Worm (Caenorhabditis elegans) whole organism, L1 larva: ENCODE data around the gene lys-6.
A peak's percentile ranks its signal among the peaks of the same experiment; 100 is the strongest.

Experiments used
- C04F5.9 ChIP-seq: sonication (generic microtip); optimal IDR thresholded peaks from 2 replicates; lab custom pipeline; 2016; ENCODE audit warnings: missing genetic modification characterization, missing compliant biosample characterization
- F16B12.6 ChIP-seq: fragments of 150-350 bp; optimal IDR thresholded peaks from 2 replicates; lab custom pipeline; 2014; ENCODE audit warnings: missing biosample characterization, missing genetic modification characterization
- alr-1 ChIP-seq: fragments of 200-800 bp; sonication (Bioruptor generic); optimal IDR thresholded peaks from 2 replicates; lab custom pipeline; 2018; ENCODE audit warnings: borderline replicate concordance, mild to moderate bottlenecking, missing genetic modification characterization, missing compliant biosample characterization
- blmp-1 ChIP-seq: fragments of 150-350 bp; optimal IDR thresholded peaks from 2 replicates; lab custom pipeline; 2014; ENCODE audit warnings: missing biosample characterization, missing genetic modification characterization
- ceh-82 ChIP-seq, 3 experiments: fragments of 150-350 bp in 1 of 3; sonication (generic microtip) in 2 of 3; optimal IDR thresholded peaks; 2 replicates each; lab custom pipeline; 2014 to 2017; ENCODE audit warnings: missing biosample characterization in 3 of 3, missing genetic modification characterization in 3 of 3
- ceh-90 ChIP-seq: sonication (generic microtip); optimal IDR thresholded peaks from 2 replicates; lab custom pipeline; 2016; ENCODE audit warnings: missing genetic modification characterization, missing compliant biosample characterization
- ces-1 ChIP-seq: fragments of 150-350 bp; optimal IDR thresholded peaks from 2 replicates; lab custom pipeline; 2014; ENCODE audit warnings: missing biosample characterization, missing genetic modification reagents, missing genetic modification characterization
- efl-1 ChIP-seq, 4 experiments: fragments of 150-350 bp; optimal IDR thresholded peaks in 3 of 4; peaks in 1 of 4; 1 replicate in 1 of 4; 2 replicates in 3 of 4; lab custom pipeline; 2014; ENCODE audit warnings: missing biosample characterization in 2 of 4, missing genetic modification characterization in 2 of 4, missing genetic modification reagents in 2 of 4
- elt-2 ChIP-seq: sonication (generic microtip); optimal IDR thresholded peaks from 2 replicates; lab custom pipeline; 2016; ENCODE audit warnings: missing genetic modification characterization, mild to moderate bottlenecking, inconsistent platforms, missing compliant biosample characterization, missing genetic modification reagents
- ets-5 ChIP-seq: fragments of 200-800 bp; sonication (Bioruptor generic); IDR thresholded peaks from 2 replicates; pipeline ENCODE4 v1.3.6; 2022; ENCODE audit warnings: missing genetic modification characterization, missing compliant biosample characterization
- fkh-4 ChIP-seq: sonication (generic microtip); optimal IDR thresholded peaks from 2 replicates; lab custom pipeline; 2016; ENCODE audit warnings: missing compliant biosample characterization, missing genetic modification characterization, borderline replicate concordance
- fkh-8 ChIP-seq: sonication (generic microtip); optimal IDR thresholded peaks from 2 replicates; lab custom pipeline; 2016; ENCODE audit warnings: mild to moderate bottlenecking, missing genetic modification characterization, missing compliant biosample characterization
- fos-1 ChIP-seq: fragments of 150-350 bp; optimal IDR thresholded peaks from 2 replicates; lab custom pipeline; 2014; ENCODE audit warnings: missing biosample characterization, missing genetic modification characterization
- grh-1 ChIP-seq: fragments of 200-800 bp; sonication (Bioruptor generic); IDR thresholded peaks from 2 replicates; pipeline ENCODE4 v1.3.6; 2022; ENCODE audit warnings: missing genetic modification reagents, missing genetic modification characterization, missing compliant biosample characterization
- hlh-17 ChIP-seq: fragments of 200-800 bp; sonication (Bioruptor generic); optimal IDR thresholded peaks from 2 replicates; lab custom pipeline; 2018; ENCODE audit warnings: missing genetic modification characterization, mild to moderate bottlenecking, missing compliant biosample characterization, moderate library complexity, borderline replicate concordance
- hlh-4 ChIP-seq: sonication (generic microtip); optimal IDR thresholded peaks from 2 replicates; lab custom pipeline; 2016; ENCODE audit warnings: mild to moderate bottlenecking, missing genetic modification characterization, missing compliant biosample characterization
- isw-1 ChIP-seq: fragments of 200-800 bp; sonication (Bioruptor generic); IDR thresholded peaks from 2 replicates; pipeline ENCODE4 v1.3.6; 2022; ENCODE audit warnings: missing genetic modification characterization, missing compliant biosample characterization
- lin-39 ChIP-seq: fragments of 150-350 bp; optimal IDR thresholded peaks from 2 replicates; lab custom pipeline; 2014; ENCODE audit warnings: missing biosample characterization, missing genetic modification reagents, missing genetic modification characterization
- lir-3 ChIP-seq: sonication (generic microtip); optimal IDR thresholded peaks from 2 replicates; lab custom pipeline; 2016; ENCODE audit warnings: mild to moderate bottlenecking, missing genetic modification characterization, moderate library complexity, missing compliant biosample characterization; ENCODE audit not compliant: poor library complexity
- lsy-2 ChIP-seq, 2 experiments: fragments of 150-350 bp; optimal IDR thresholded peaks; 2 replicates each; lab custom pipeline; 2014; ENCODE audit warnings: missing biosample characterization in 2 of 2, missing genetic modification characterization in 2 of 2
- mab-9 ChIP-seq: fragments of 200-800 bp; sonication (Bioruptor generic); IDR thresholded peaks from 2 replicates; pipeline ENCODE4 v1.3.6; 2022; ENCODE audit warnings: missing genetic modification reagents, missing genetic modification characterization, missing compliant biosample characterization
- mdl-1 ChIP-seq, 2 experiments: fragments of 150-350 bp; optimal IDR thresholded peaks; 2 replicates each; lab custom pipeline; 2014 to 2017; ENCODE audit warnings: missing biosample characterization in 2 of 2, missing genetic modification characterization in 2 of 2, inconsistent platforms in 1 of 2
- mef-2 ChIP-seq: fragments of 150-350 bp; optimal IDR thresholded peaks from 2 replicates; lab custom pipeline; 2014; ENCODE audit warnings: missing biosample characterization, missing genetic modification characterization
- nhr-11 ChIP-seq: fragments of 150-350 bp; optimal IDR thresholded peaks from 2 replicates; lab custom pipeline; 2014; ENCODE audit warnings: missing biosample characterization, missing genetic modification characterization
- nhr-20 ChIP-seq: sonication (generic microtip); optimal IDR thresholded peaks from 2 replicates; lab custom pipeline; 2016; ENCODE audit warnings: mild to moderate bottlenecking, missing genetic modification characterization, missing compliant biosample characterization
- nhr-28 ChIP-seq: fragments of 150-350 bp; optimal IDR thresholded peaks from 2 replicates; lab custom pipeline; 2014; ENCODE audit warnings: missing biosample characterization, missing genetic modification characterization
- nhr-71 ChIP-seq: sonication (generic microtip); optimal IDR thresholded peaks from 2 replicates; lab custom pipeline; 2016; ENCODE audit warnings: mild to moderate bottlenecking, missing genetic modification characterization, moderate library complexity, missing compliant biosample characterization
- nhr-76 ChIP-seq: sonication (generic microtip); optimal IDR thresholded peaks from 2 replicates; lab custom pipeline; 2017; ENCODE audit warnings: missing biosample characterization, missing genetic modification characterization
- nhr-85 ChIP-seq: sonication (generic microtip); peaks from one replicate; lab custom pipeline; 2016; ENCODE audit warnings: missing genetic modification characterization, inconsistent platforms, missing compliant biosample characterization
- pax-3 ChIP-seq: fragments of 200-800 bp; sonication (Bioruptor generic); optimal IDR thresholded peaks from 2 replicates; lab custom pipeline; 2018; ENCODE audit warnings: mild to moderate bottlenecking, missing genetic modification characterization, moderate library complexity, missing compliant biosample characterization
- pqm-1 ChIP-seq: sonication (generic microtip); optimal IDR thresholded peaks from 3 replicates; lab custom pipeline; 2017; ENCODE audit warnings: missing biosample characterization, missing genetic modification characterization
- rnt-1 ChIP-seq: sonication (generic microtip); optimal IDR thresholded peaks from 2 replicates; lab custom pipeline; 2016; ENCODE audit warnings: mild to moderate bottlenecking, missing genetic modification characterization, moderate library complexity, missing compliant biosample characterization
- skn-1 ChIP-seq: fragments of 150-350 bp; optimal IDR thresholded peaks from 2 replicates; lab custom pipeline; 2014; ENCODE audit warnings: missing biosample characterization, missing genetic modification characterization
- snpc-4 ChIP-seq: fragments of 150-350 bp; optimal IDR thresholded peaks from 2 replicates; lab custom pipeline; 2014; ENCODE audit warnings: missing biosample characterization, missing genetic modification characterization
- sox-4 ChIP-seq: sonication (generic microtip); optimal IDR thresholded peaks from 2 replicates; lab custom pipeline; 2016; ENCODE audit warnings: missing genetic modification characterization, missing compliant biosample characterization
- sptf-1 ChIP-seq: fragments of 150-350 bp; optimal IDR thresholded peaks from 2 replicates; lab custom pipeline; 2014; ENCODE audit warnings: missing biosample characterization, missing genetic modification characterization
- tbx-2 ChIP-seq: sonication (generic microtip); optimal IDR thresholded peaks from 2 replicates; lab custom pipeline; 2016; ENCODE audit warnings: missing genetic modification characterization, missing compliant biosample characterization
- unc-130 ChIP-seq: fragments of 150-350 bp; optimal IDR thresholded peaks from 2 replicates; lab custom pipeline; 2017; ENCODE audit warnings: missing biosample characterization, missing genetic modification characterization, inconsistent platforms
- unc-30 ChIP-seq: sonication (generic microtip); optimal IDR thresholded peaks from 2 replicates; lab custom pipeline; 2017; ENCODE audit warnings: missing biosample characterization, missing genetic modification characterization
- unc-62 ChIP-seq: fragments of 150-350 bp; optimal IDR thresholded peaks from 2 replicates; lab custom pipeline; 2014; ENCODE audit warnings: missing biosample characterization, missing genetic modification reagents, missing genetic modification characterization
- unc-86 ChIP-seq: sonication (generic microtip); optimal IDR thresholded peaks from 2 replicates; lab custom pipeline; 2016; ENCODE audit warnings: missing genetic modification characterization, missing compliant biosample characterization
- unc-98 ChIP-seq: fragments of 200-800 bp; sonication (Bioruptor generic); IDR thresholded peaks from 2 replicates; pipeline ENCODE4 v1.3.6; 2022; ENCODE audit warnings: missing genetic modification characterization, missing compliant biosample characterization
- vab-15 ChIP-seq: sonication (generic microtip); optimal IDR thresholded peaks from 2 replicates; lab custom pipeline; 2017; ENCODE audit warnings: missing genotype, mild to moderate bottlenecking, missing genetic modification characterization, missing compliant biosample characterization
- xbp-1 ChIP-seq: sonication (generic microtip); optimal IDR thresholded peaks from 2 replicates; lab custom pipeline; 2016; ENCODE audit warnings: missing genetic modification characterization, missing compliant biosample characterization
- zip-4 ChIP-seq: fragments of 200-800 bp; sonication (Bioruptor generic); optimal IDR thresholded peaks from 2 replicates; lab custom pipeline; 2018; ENCODE audit warnings: mild to moderate bottlenecking, missing genetic modification characterization, moderate library complexity, missing compliant biosample characterization
- ztf-11 ChIP-seq, 2 experiments: sonication (generic microtip); optimal IDR thresholded peaks; 2 replicates each; lab custom pipeline; 2016 to 2017; ENCODE audit warnings: missing genetic modification characterization in 2 of 2, missing biosample characterization in 1 of 2, missing compliant biosample characterization in 1 of 2

Gene lys-6

DNA sequence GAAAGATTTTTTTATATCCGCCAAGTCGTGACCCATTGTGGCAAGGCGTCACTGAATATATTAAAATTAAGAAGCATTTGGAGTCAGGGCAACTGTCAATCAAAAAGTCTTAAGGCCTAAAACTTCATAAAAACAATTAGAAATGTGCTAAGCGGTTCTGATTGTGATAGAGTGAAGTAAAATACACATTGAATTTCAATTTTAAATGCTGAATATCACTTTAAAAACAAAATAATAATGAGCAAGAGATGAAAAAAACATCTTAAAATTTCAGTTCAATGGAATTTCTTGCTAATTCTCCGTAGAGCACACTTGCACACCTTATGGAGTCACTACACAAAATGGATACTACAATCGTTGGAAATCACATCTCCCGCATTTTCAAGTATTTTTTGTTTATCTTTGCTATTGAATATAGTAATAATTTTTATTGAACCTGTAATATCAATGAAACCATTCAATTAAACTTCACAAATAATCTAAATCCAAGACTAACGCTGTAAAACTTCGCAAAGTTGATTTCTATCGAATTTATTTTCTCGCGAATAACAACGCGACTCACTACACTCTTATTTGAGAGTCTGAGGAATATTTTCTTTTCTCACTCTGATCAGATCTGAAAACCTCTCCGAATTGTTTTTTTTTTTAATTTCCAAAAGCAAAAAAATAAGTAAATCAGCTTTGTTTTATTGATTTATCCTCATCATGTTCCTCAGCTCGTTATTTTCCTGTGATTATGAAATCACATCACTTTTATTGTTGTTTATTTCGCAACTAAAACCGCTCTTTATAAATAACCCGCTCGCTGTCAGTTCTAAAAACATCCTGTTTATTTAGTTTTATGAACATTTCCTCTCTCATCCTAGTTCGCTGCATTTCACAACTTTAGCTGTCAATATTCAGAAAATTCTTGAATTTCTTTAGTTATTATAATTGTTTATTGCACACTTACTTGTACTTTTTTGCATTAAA lies 8.0 kb upstream of the lys-6 start, which contains the start of gene mars-1 (continued):
- TF ChIP-seq ztf-11 (tag; optimal IDR thresholded peaks at IDR 0.05; lab: Kevin White, UChicago) (peak in 1 of 2 experiments; percentile 60), mab-9 (GFP tag; lab: Robert Waterston, UW) (no peak), snpc-4 (peak; percentile 17), sptf-1 (tag; lab: Kevin White, UChicago) (no peak), lin-39 (no peak), nhr-85 (tag; lab: Kevin White, UChicago) (peak; percentile 81), fos-1 (tag; lab: Kevin White, UChicago) (no peak), nhr-11 (no peak), vab-15 (peak; percentile 80), alr-1 (tag; lab: Kevin White, UChicago) (no peak), ets-5 (GFP tag; lab: Robert Waterston, UW) (no peak), fkh-4 (tag; lab: Kevin White, UChicago) (no peak), xbp-1 (tag; lab: Kevin White, UChicago) (peak; percentile 77), fkh-8 (tag; lab: Kevin White, UChicago) (peak; percentile 86), unc-62 (GFP tag; lab: Kevin White, UChicago) (no peak), efl-1 (optimal IDR thresholded peaks at IDR 0.05; lab: Kevin White, UChicago) (peak; percentile 70 to 72), efl-1 (GFP tag; optimal IDR thresholded peaks at IDR 0.05 in 1 of 2; lab: Kevin White, UChicago) (peak; percentile 58 to 89), unc-30 (no peak), isw-1 (GFP tag; lab: Robert Waterston, UW) (peak; percentile 80), lir-3 (tag; lab: Kevin White, UChicago) (peak; percentile 76), ceh-90 (tag; lab: Kevin White, UChicago) (peak; percentile 45), zip-4 (GFP tag; lab: Kevin White, UChicago) (no peak), grh-1 (GFP tag; lab: Robert Waterston, UW) (no peak; the same call in 1 of the 2 replicates), lsy-2 (tag; optimal IDR thresholded peaks at IDR 0.05; lab: Kevin White, UChicago) (peak; percentile 65 to 88), unc-86 (tag; lab: Kevin White, UChicago) (peak; percentile 56), sox-4 (tag; lab: Kevin White, UChicago) (peak; percentile 40), C04F5.9 (tag; lab: Kevin White, UChicago) (peak; percentile 62), skn-1 (tag; lab: Kevin White, UChicago) (peak; percentile 34), nhr-76 (tag; lab: Kevin White, UChicago) (no peak), pqm-1 (tag; lab: Kevin White, UChicago) (no peak), nhr-28 (no peak), nhr-20 (peak; percentile 86), unc-130 (peak; percentile 37), nhr-71 (tag; lab: Kevin White, UChicago) (peak; percentile 89), rnt-1 (tag; lab: Kevin White, UChicago) (peak; percentile 72)

ce11 chrIV:11631750-11632149 lies 4.0 kb upstream of the lys-6 start, which contains the start of gene F58B3.4:
F58B3.4 (minus strand) TSS chrIV:11631850.
- TF ChIP-seq mef-2 (no peak), hlh-17 (GFP tag; lab: Kevin White, UChicago) (no peak), unc-98 (GFP tag; lab: Robert Waterston, UW) (no peak), ces-1 (GFP tag; lab: Kevin White, UChicago) (no peak), tbx-2 (tag; lab: Kevin White, UChicago) (no peak), ztf-11 (tag; optimal IDR thresholded peaks at IDR 0.05; lab: Kevin White, UChicago) (no peak), ceh-82 (tag; optimal IDR thresholded peaks at IDR 0.05; lab: Kevin White, UChicago) (no peak), blmp-1 (no peak), unc-130 (no peak), pax-3 (no peak), sptf-1 (tag; lab: Kevin White, UChicago) (no peak), mdl-1 (tag; optimal IDR thresholded peaks at IDR 0.05; lab: Kevin White, UChicago) (no peak), skn-1 (tag; lab: Kevin White, UChicago) (no peak), elt-2 (tag; lab: Kevin White, UChicago) (no peak), xbp-1 (tag; lab: Kevin White, UChicago) (no peak), F16B12.6 (no peak), hlh-4 (tag; lab: Kevin White, UChicago) (no peak), ceh-90 (tag; lab: Kevin White, UChicago) (no peak)
